Worm (Caenorhabditis elegans) whole organism, mixed stage, embryonic: ENCODE results near the gene fbxc-49.

Source experiments
- elt-3 ChIP-seq: fragments of 150-350 bp; optimal IDR thresholded peaks from 2 replicates; lab custom pipeline; 2014; ENCODE audit warnings: missing biosample characterization, missing genetic modification characterization
- lsy-2 ChIP-seq: fragments of 150-350 bp; optimal IDR thresholded peaks from 2 replicates; lab custom pipeline; 2014; ENCODE audit warnings: missing biosample characterization, missing genetic modification characterization
- mls-2 ChIP-seq: sonication (generic microtip); optimal IDR thresholded peaks from 2 replicates; lab custom pipeline; 2016; ENCODE audit warnings: mild to moderate bottlenecking, missing genetic modification characterization, moderate library complexity, missing compliant biosample characterization
- nhr-12 ChIP-seq: fragments of 150-350 bp; optimal IDR thresholded peaks from 2 replicates; lab custom pipeline; 2014; ENCODE audit warnings: missing biosample characterization, missing genetic modification characterization
- nhr-237 ChIP-seq: fragments of 150-350 bp; optimal IDR thresholded peaks from 2 replicates; lab custom pipeline; 2014; ENCODE audit warnings: missing biosample characterization, missing genetic modification characterization
- unc-39 ChIP-seq: fragments of 150-350 bp; optimal IDR thresholded peaks from 2 replicates; lab custom pipeline; 2014; ENCODE audit warnings: missing biosample characterization, missing genetic modification characterization
- zip-8 ChIP-seq: fragments of 150-350 bp; optimal IDR thresholded peaks from 2 replicates; lab custom pipeline; 2014; ENCODE audit warnings: missing biosample characterization, missing genetic modification characterization
- ztf-11 ChIP-seq: fragments of 150-350 bp; optimal IDR thresholded peaks from 2 replicates; lab custom pipeline; 2014; ENCODE audit warnings: missing biosample characterization, missing genetic modification characterization

ce11 chrII:2081257-2081656, 2.7 kb upstream of the fbxc-49 start, which contains the start of gene T16A1.4:
- no peak for TF ChIP-seq zip-8
- TF ChIP-seq mls-2 (tag; lab: Kevin White, UChicago): no peak
- no peak for TF ChIP-seq lsy-2 (tag; lab: Kevin White, UChicago)
- TF ChIP-seq unc-39: no peak
- no peak for TF ChIP-seq nhr-237 (tag; lab: Kevin White, UChicago)
- no peak for TF ChIP-seq ztf-11 (tag; lab: Kevin White, UChicago)
- no peak for TF ChIP-seq elt-3 (tag; lab: Kevin White, UChicago)
- no peak for TF ChIP-seq nhr-12 (tag; lab: Kevin White, UChicago)
